Fruit fly (Drosophila melanogaster) whole organism, adult: ENCODE measurements around the gene Pxd.

Experiments used
- CG11617 ChIP-seq: fragments of 200-800 bp; sonication (Bioruptor generic); optimal IDR thresholded peaks from 2 replicates; lab custom pipeline; 2017; ENCODE audit warnings: mild to moderate bottlenecking, missing biosample characterization, missing genetic modification reagents, missing genetic modification characterization
- CG12768 ChIP-seq: fragments of 200-800 bp; sonication (Bioruptor generic); optimal IDR thresholded peaks from 2 replicates; lab custom pipeline; 2017; ENCODE audit warnings: missing biosample characterization, missing genetic modification characterization, mild to moderate bottlenecking, moderate library complexity, missing genetic modification reagents
- CG14711 ChIP-seq: fragments of 200-800 bp; sonication (Bioruptor generic); optimal IDR thresholded peaks from 2 replicates; lab custom pipeline; 2018; ENCODE audit warnings: missing biosample characterization, mild to moderate bottlenecking, missing genetic modification characterization, moderate library complexity
- CG1620 ChIP-seq: fragments of 200-800 bp; sonication (Bioruptor generic); optimal IDR thresholded peaks from 2 replicates; lab custom pipeline; 2016; ENCODE audit warnings: missing biosample characterization, missing genetic modification characterization
- CG33017 ChIP-seq: fragments of 200-800 bp; sonication (Bioruptor generic); optimal IDR thresholded peaks from 2 replicates; lab custom pipeline; 2018; ENCODE audit warnings: missing biosample characterization, mild to moderate bottlenecking, missing genetic modification characterization, moderate library complexity
- CG5204 ChIP-seq: fragments of 200-800 bp; sonication (Bioruptor generic); optimal IDR thresholded peaks from 2 replicates; lab custom pipeline; 2016; ENCODE audit warnings: missing biosample characterization, missing genetic modification characterization
- CG7045 ChIP-seq: fragments of 200-800 bp; sonication (Bioruptor generic); optimal IDR thresholded peaks from 2 replicates; lab custom pipeline; 2017; ENCODE audit warnings: missing biosample characterization, mild to moderate bottlenecking, missing genetic modification characterization
- CG7101 ChIP-seq: fragments of 200-800 bp; sonication (Bioruptor generic); optimal IDR thresholded peaks from 2 replicates; lab custom pipeline; 2018; ENCODE audit warnings: missing biosample characterization, mild to moderate bottlenecking, missing genetic modification characterization, moderate library complexity
- Clk ChIP-seq: fragments of 200-800 bp; sonication (Bioruptor generic); optimal IDR thresholded peaks from 2 replicates; lab custom pipeline; 2017; ENCODE audit warnings: missing biosample characterization, missing genetic modification characterization
- Crg-1 ChIP-seq: fragments of 200-800 bp; sonication (Bioruptor generic); optimal IDR thresholded peaks from 2 replicates; lab custom pipeline; 2016; ENCODE audit warnings: missing biosample characterization, missing genetic modification characterization
- Hr96 ChIP-seq: fragments of 200-800 bp; sonication (Bioruptor generic); optimal IDR thresholded peaks from 2 replicates; lab custom pipeline; 2016; ENCODE audit warnings: missing biosample characterization, missing genetic modification characterization
- Mnt ChIP-seq: fragments of 200-800 bp; sonication (Bioruptor generic); optimal IDR thresholded peaks from 2 replicates; lab custom pipeline; 2016; ENCODE audit warnings: missing biosample characterization, mild to moderate bottlenecking, missing genetic modification characterization
- bab1 ChIP-seq: fragments of 200-800 bp; sonication (Bioruptor generic); optimal IDR thresholded peaks from 3 replicates; lab custom pipeline; 2019; ENCODE audit warnings: missing biosample characterization, mild to moderate bottlenecking, missing genetic modification characterization, moderate library complexity
- cic ChIP-seq: fragments of 200-800 bp; sonication (Bioruptor generic); optimal IDR thresholded peaks from 2 replicates; lab custom pipeline; 2017; ENCODE audit warnings: missing biosample characterization, mild to moderate bottlenecking, missing genetic modification characterization, moderate library complexity
- cnc ChIP-seq, 2 experiments: fragments of >200 bp; optimal IDR thresholded peaks; 2 replicates each; lab custom pipeline; 2017
- kay ChIP-seq: fragments of 200-800 bp; sonication (Bioruptor generic); peaks from one replicate; lab custom pipeline; 2016; ENCODE audit warnings: missing biosample characterization, missing genetic modification characterization, borderline replicate concordance
- ovo ChIP-seq: fragments of 200-800 bp; sonication (Bioruptor generic); optimal IDR thresholded peaks from 2 replicates; lab custom pipeline; 2016; ENCODE audit warnings: missing biosample characterization, missing genetic modification characterization
- pad ChIP-seq: fragments of 200-800 bp; sonication (Bioruptor generic); optimal IDR thresholded peaks from 3 replicates; lab custom pipeline; 2017; ENCODE audit warnings: missing biosample characterization, missing genetic modification characterization, mild to moderate bottlenecking, moderate library complexity, missing genetic modification reagents
- tj ChIP-seq: fragments of 200-800 bp; sonication (Bioruptor generic); optimal IDR thresholded peaks from 3 replicates; lab custom pipeline; 2017; ENCODE audit warnings: missing biosample characterization, mild to moderate bottlenecking, missing genetic modification characterization, moderate library complexity
- toe ChIP-seq: fragments of 200-800 bp; sonication (Bioruptor generic); optimal IDR thresholded peaks from 2 replicates; lab custom pipeline; 2016; ENCODE audit warnings: missing biosample characterization, missing genetic modification characterization

Gene Pxd

DNA sequence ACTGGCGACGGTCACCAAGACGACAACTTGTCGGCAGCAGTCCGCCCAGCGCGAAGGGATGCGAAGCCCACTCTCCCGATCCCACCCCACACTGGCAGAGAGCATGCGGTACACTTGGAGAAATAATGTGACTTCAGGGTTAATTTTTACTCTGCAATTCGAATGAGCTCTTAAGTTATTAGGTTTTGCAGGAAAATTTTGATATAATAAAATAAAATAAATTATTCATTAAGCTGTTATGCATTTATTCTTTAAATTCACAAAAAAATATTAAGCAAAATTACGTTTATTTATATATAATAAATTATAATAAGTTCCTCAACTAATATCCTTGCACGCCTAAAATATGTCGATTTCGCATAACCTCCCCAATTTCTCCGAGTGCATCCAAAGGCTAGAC lies 34.5 kb downstream of the Pxd start:
- no peak for TF ChIP-seq tj (GFP tag; lab: Kevin White, UChicago)
- TF ChIP-seq CG11617 (GFP tag; lab: Kevin White, UChicago): no peak
- no peak for TF ChIP-seq cic (GFP tag; lab: Kevin White, UChicago)
- TF ChIP-seq ovo (GFP tag; lab: Kevin White, UChicago): no peak
- TF ChIP-seq Crg-1 (GFP tag; lab: Kevin White, UChicago): no peak
- TF ChIP-seq CG5204 (GFP tag; lab: Kevin White, UChicago): no peak
- TF ChIP-seq CG14711: no peak
- no peak for TF ChIP-seq CG1620 (GFP tag; lab: Kevin White, UChicago)
- no peak for TF ChIP-seq CG7101 (tag; lab: Kevin White, UChicago)
- TF ChIP-seq kay (GFP tag; lab: Kevin White, UChicago): no peak
- TF ChIP-seq CG12768 (GFP tag; lab: Kevin White, UChicago): no peak
- no peak for TF ChIP-seq CG33017 (tag; lab: Kevin White, UChicago)
- no peak for TF ChIP-seq bab1 (GFP tag; lab: Kevin White, UChicago)
- no peak for TF ChIP-seq cnc (optimal IDR thresholded peaks at IDR 0.05; lab: Kevin White, UChicago)
- no peak for TF ChIP-seq CG7045
- TF ChIP-seq Mnt (GFP tag; lab: Kevin White, UChicago): no peak
- TF ChIP-seq pad (GFP tag; lab: Kevin White, UChicago): no peak
- TF ChIP-seq Clk (GFP tag; lab: Kevin White, UChicago): no peak
- TF ChIP-seq Hr96: no peak
- no peak for TF ChIP-seq toe (GFP tag; lab: Kevin White, UChicago)

DNA sequence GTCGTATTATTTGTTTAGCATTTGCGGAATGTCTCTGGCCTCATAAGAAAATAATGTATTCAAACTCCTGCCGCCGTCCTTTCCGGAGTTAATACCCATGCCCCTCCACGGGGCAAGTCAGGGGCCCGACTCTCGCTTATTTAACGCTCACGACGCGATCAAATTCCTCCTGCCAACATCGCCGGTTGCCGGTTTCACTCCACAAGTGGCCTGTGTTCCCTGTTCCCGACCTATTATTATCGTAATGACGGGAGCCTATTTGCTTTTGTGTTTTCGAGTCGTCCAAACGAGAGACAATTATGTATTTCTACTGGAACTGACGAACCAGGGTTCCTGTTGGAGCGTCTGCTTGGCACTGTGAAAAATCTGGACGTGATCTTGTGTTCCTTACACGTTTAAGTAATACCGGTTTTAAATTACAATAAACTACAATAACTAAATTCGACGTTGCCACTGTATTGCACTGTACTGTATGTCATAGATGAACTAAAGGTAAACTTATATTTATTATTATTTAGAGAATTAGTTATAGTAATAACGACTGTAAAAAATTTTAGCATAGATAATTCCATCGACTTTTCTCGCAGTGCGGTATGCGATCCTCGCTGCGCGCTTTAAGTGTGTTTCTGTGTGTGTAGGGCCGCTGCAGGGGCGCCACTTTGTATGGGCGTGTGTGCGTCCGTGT lies 38.2 kb downstream of the Pxd start:
- no peak for TF ChIP-seq toe (GFP tag; lab: Kevin White, UChicago)
- TF ChIP-seq CG5204 (GFP tag; lab: Kevin White, UChicago): no peak
- TF ChIP-seq Hr96: no peak
- no peak for TF ChIP-seq CG11617 (GFP tag; lab: Kevin White, UChicago)
- no peak for TF ChIP-seq CG14711
- TF ChIP-seq Crg-1 (GFP tag; lab: Kevin White, UChicago): no peak
- TF ChIP-seq bab1 (GFP tag; lab: Kevin White, UChicago): no peak
- no peak for TF ChIP-seq CG33017 (tag; lab: Kevin White, UChicago)
- no peak for TF ChIP-seq kay (GFP tag; lab: Kevin White, UChicago)
- TF ChIP-seq cnc (optimal IDR thresholded peaks at IDR 0.05; lab: Kevin White, UChicago): no peak
- no peak for TF ChIP-seq Mnt (GFP tag; lab: Kevin White, UChicago)
- TF ChIP-seq ovo (GFP tag; lab: Kevin White, UChicago): no peak
- no peak for TF ChIP-seq cic (GFP tag; lab: Kevin White, UChicago)
- no peak for TF ChIP-seq CG12768 (GFP tag; lab: Kevin White, UChicago)
- TF ChIP-seq pad (GFP tag; lab: Kevin White, UChicago): no peak
- TF ChIP-seq tj (GFP tag; lab: Kevin White, UChicago): no peak

DNA sequence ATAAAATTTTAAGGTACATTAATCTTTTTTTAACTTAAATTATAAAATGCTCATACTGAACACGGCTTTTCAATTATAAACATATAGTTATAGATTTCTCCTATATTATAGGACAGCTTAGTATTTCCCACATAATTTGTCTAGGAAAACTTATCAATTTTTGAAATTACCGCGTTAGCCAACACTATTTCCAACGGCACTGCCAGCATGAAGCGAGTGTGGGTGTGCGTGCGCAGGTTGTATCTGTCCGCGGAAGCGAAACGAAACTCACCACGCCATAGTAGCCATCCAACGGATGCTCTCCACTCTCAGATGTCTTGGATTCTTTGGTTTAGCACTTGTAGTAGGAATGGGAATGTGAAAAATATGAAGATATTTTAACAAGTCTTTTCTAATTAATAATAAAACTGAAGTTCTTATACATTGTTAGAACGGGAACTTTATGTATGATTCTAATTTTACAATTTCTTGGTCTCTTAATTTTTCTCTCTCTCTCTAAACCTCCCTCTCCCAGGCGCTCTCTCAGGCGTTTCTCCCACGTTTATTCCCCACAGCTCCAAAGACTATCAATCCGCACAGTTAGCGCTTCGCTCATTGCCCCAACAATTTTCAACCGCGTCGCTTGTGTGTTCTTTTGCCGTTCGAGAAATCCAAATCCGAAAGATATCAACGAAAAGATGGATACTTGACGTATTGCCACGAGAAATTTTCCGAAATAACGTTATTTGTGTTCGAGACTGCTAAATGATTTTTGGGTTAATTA lies 39.2 kb downstream of the Pxd start, which contains the start of gene Dad:
Gene Dad, plus strand, starts transcription at position 593 of the 763 bp plus-strand sequence.
- TF ChIP-seq cic (GFP tag; lab: Kevin White, UChicago) (no peak), CG5204 (GFP tag; lab: Kevin White, UChicago) (peak; percentile 57), Hr96 (peak; percentile 49), CG33017 (tag; lab: Kevin White, UChicago) (no peak), CG7101 (tag; lab: Kevin White, UChicago) (peak; percentile 53), CG12768 (GFP tag; lab: Kevin White, UChicago) (peak; percentile 56), kay (GFP tag; lab: Kevin White, UChicago) (peak; percentile 85), ovo (GFP tag; lab: Kevin White, UChicago) (peak; percentile 71), Crg-1 (GFP tag; lab: Kevin White, UChicago) (peak; percentile 57), toe (GFP tag; lab: Kevin White, UChicago) (peak; percentile 54), CG7045 (peak; percentile 5), bab1 (GFP tag; lab: Kevin White, UChicago) (peak; percentile 7), Clk (GFP tag; lab: Kevin White, UChicago) (no peak), pad (GFP tag; lab: Kevin White, UChicago) (peak; percentile 41), tj (GFP tag; lab: Kevin White, UChicago) (peak; percentile 60), Mnt (GFP tag; lab: Kevin White, UChicago) (peak; percentile 70), cnc (optimal IDR thresholded peaks at IDR 0.05; lab: Kevin White, UChicago) (no peak)

DNA sequence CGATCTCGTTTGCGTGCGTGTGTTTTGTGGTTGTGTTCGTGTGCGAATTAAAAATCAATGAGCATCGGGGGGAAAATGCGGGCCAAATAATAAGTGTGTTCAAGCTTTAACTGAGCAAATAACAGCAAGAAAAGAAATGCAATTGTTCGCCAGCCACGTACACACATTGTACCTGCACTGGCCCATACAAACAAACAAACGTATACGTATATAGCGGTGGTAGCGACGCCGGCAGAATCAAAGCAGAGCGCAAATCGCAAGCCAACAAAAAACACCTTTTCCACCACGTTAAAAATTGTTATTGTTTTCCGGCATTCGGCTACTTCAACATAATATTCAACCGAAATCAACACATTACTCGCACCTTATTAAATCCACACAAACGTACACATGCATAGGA lies 40.2 kb downstream of the Pxd start:
- TF ChIP-seq pad (GFP tag; lab: Kevin White, UChicago) (peak; percentile 1), cnc (optimal IDR thresholded peaks at IDR 0.05; lab: Kevin White, UChicago) (no peak), ovo (GFP tag; lab: Kevin White, UChicago) (peak; percentile 7), tj (GFP tag; lab: Kevin White, UChicago) (peak; percentile 37)

DNA sequence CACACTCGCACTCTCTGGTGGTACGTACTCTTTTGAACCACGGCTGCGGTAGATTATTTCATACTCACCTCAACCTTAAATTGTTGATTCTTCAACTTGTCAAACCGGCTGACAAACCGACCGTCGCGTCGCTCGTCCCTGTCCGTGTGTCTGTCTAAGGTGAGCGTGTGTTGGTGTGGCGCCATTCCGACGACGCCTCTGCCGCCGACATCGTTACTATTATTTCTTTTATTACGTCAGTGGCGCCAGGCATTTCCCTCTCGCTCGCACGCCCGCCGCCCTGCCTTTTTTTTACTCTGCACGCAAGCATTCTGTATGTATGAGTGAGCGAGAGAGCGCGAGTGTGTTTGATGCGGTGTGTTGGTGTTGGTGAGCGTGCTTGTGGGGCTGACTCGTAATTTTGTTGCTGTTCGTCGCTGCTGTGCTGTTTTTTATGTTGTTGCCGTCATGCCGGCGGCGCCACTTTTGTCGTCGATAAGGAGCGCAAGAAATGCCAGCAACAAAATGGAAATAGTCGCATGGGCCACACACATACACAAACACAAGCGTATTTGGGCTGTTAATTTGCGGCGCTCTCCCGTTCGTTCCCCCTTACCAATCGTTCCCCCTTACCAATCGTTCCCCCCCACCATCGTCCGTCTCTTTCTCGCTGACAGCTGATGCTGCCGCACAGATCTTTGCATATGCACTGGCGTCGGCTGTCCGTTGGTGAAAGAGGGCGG lies 42.0 kb downstream of the Pxd start:
- peak; percentile 57 for TF ChIP-seq CG33017 (tag; lab: Kevin White, UChicago)
- TF ChIP-seq cic (GFP tag; lab: Kevin White, UChicago): peak; percentile 87
- TF ChIP-seq pad (GFP tag; lab: Kevin White, UChicago): peak; percentile 42
- TF ChIP-seq CG12768 (GFP tag; lab: Kevin White, UChicago): peak; percentile 56
- TF ChIP-seq Crg-1 (GFP tag; lab: Kevin White, UChicago): no peak
- TF ChIP-seq bab1 (GFP tag; lab: Kevin White, UChicago): peak; percentile 22
- peak; percentile 45 for TF ChIP-seq CG7045
- TF ChIP-seq kay (GFP tag; lab: Kevin White, UChicago): peak; percentile 88
- TF ChIP-seq Hr96: no peak
- TF ChIP-seq tj (GFP tag; lab: Kevin White, UChicago): peak; percentile 92
- TF ChIP-seq Mnt (GFP tag; lab: Kevin White, UChicago): peak; percentile 81
- peak; percentile 9 for TF ChIP-seq CG7101 (tag; lab: Kevin White, UChicago)
- TF ChIP-seq CG11617 (GFP tag; lab: Kevin White, UChicago): peak; percentile 39
- peak; percentile 38 for TF ChIP-seq ovo (GFP tag; lab: Kevin White, UChicago)
- TF ChIP-seq CG1620 (GFP tag; lab: Kevin White, UChicago): no peak
- no peak for TF ChIP-seq CG5204 (GFP tag; lab: Kevin White, UChicago)
